Worm (Caenorhabditis elegans) whole organism, early embryonic: Measurements from ENCODE around the gene srg-1.

Source experiments
- B0310.2 ChIP-seq: sonication (generic microtip); optimal IDR thresholded peaks from 2 replicates; lab custom pipeline; 2016; ENCODE audit warnings: mild to moderate bottlenecking, missing genetic modification characterization, missing compliant biosample characterization
- F13C5.2 ChIP-seq: sonication (generic microtip); optimal IDR thresholded peaks from 2 replicates; lab custom pipeline; 2017; ENCODE audit warnings: mild to moderate bottlenecking, missing genetic modification characterization, inconsistent platforms, missing compliant biosample characterization
- aly-1 ChIP-seq: sonication (generic microtip); optimal IDR thresholded peaks from 2 replicates; lab custom pipeline; 2016; ENCODE audit warnings: missing genetic modification characterization, missing compliant biosample characterization
- ama-1 ChIP-seq: fragments of 150-350 bp; optimal IDR thresholded peaks from 2 replicates; lab custom pipeline; 2014
- ceh-13 ChIP-seq: fragments of 200-800 bp; sonication (Bioruptor generic); optimal IDR thresholded peaks from 2 replicates; lab custom pipeline; 2018; ENCODE audit warnings: mild to moderate bottlenecking, missing genetic modification characterization, missing compliant biosample characterization
- ceh-36 ChIP-seq: sonication (generic microtip); optimal IDR thresholded peaks from 2 replicates; lab custom pipeline; 2016; ENCODE audit warnings: missing genetic modification characterization, inconsistent platforms, missing compliant biosample characterization
- ets-7 ChIP-seq: sonication (generic microtip); optimal IDR thresholded peaks from 2 replicates; lab custom pipeline; 2016; ENCODE audit warnings: missing genotype, missing genetic modification characterization, missing compliant biosample characterization
- flt-1 ChIP-seq: fragments of 200-800 bp; sonication (Bioruptor generic); IDR thresholded peaks from 2 replicates; pipeline ENCODE4 v1.3.6; 2022; ENCODE audit warnings: missing genetic modification characterization, missing compliant biosample characterization
- hmbx-1 ChIP-seq: sonication (generic microtip); optimal IDR thresholded peaks from 2 replicates; lab custom pipeline; 2016; ENCODE audit warnings: mild to moderate bottlenecking, missing genetic modification characterization, missing compliant biosample characterization
- hmg-4 ChIP-seq: fragments of 200-800 bp; sonication (Bioruptor generic); optimal IDR thresholded peaks from 2 replicates; lab custom pipeline; 2018; ENCODE audit warnings: mild to moderate bottlenecking, missing genetic modification characterization, missing compliant biosample characterization
- hnd-1 ChIP-seq: sonication (generic microtip); optimal IDR thresholded peaks from 2 replicates; lab custom pipeline; 2016; ENCODE audit warnings: missing genetic modification characterization, missing compliant biosample characterization
- pes-1 ChIP-seq: fragments of 200-800 bp; sonication (Bioruptor generic); IDR thresholded peaks from 2 replicates; pipeline ENCODE4 v1.3.6; 2022; ENCODE audit warnings: missing genetic modification reagents, missing genetic modification characterization, missing compliant biosample characterization
- scrt-1 ChIP-seq: fragments of 200-800 bp; sonication (Bioruptor generic); IDR thresholded peaks from 2 replicates; pipeline ENCODE4 v1.3.6; 2022; ENCODE audit warnings: missing genetic modification characterization, missing compliant biosample characterization
- sea-1 ChIP-seq: fragments of 200-800 bp; sonication (Bioruptor generic); conservative IDR thresholded peaks from 2 replicates; pipeline ENCODE4 v1.3.6; 2022; ENCODE audit warnings: missing genetic modification characterization, missing compliant biosample characterization
- tbx-11 ChIP-seq: fragments of 200-800 bp; sonication (Bioruptor generic); IDR thresholded peaks from 2 replicates; pipeline ENCODE4 v1.3.6; 2022; ENCODE audit warnings: missing genetic modification characterization, missing compliant biosample characterization
- tbx-37 ChIP-seq: fragments of 200-800 bp; sonication (Bioruptor generic); conservative IDR thresholded peaks from 2 replicates; pipeline ENCODE4 v1.3.6; 2022; ENCODE audit warnings: missing genetic modification reagents, missing genetic modification characterization, missing compliant biosample characterization
- tra-4 ChIP-seq: sonication (generic microtip); optimal IDR thresholded peaks from 2 replicates; lab custom pipeline; 2017; ENCODE audit warnings: missing genetic modification characterization, missing compliant biosample characterization

Gene srg-1

DNA sequence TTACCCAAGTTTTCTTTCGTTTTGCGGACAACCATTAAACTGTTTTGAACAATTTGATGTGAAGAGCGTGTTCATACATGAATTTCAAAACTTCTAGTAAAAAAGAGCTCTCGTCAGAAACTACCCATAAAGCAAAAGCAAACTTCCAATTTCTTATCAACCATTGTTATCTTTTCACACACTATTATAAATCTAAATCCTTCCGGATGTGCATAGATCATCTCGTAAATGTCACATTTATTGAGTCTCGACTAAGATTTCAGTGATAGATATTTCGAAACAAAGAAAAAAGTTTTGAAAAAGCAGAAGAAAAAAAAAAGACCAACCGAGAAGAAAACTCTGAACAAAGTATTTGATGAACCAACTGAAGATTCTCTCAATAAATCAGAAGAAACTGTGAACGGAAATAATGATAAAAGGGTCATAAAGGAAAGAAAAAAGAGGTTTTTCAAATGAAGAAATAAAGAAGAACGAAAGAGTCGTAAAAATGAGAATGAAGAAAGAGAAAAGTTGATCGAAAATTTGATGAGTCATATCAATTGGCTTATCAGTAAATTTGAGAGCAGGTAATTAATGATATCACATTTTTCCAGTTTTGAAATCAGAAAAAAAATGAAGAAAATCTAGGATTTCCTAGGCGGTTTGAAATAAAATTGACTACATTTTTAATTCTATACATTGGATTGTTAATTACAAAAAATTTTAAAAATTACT is 32.5 kb upstream of the srg-1 start:
- TF ChIP-seq hmg-4 (GFP tag; lab: Kevin White, UChicago), result no peak

ce11 chrIII:6289366-6289765 is 31.2 kb upstream of the srg-1 start:
- TF ChIP-seq ceh-13 (GFP tag; lab: Kevin White, UChicago), result no peak
- TF ChIP-seq F13C5.2 (tag; lab: Kevin White, UChicago), result no peak
- TF ChIP-seq tra-4, result no peak
- no peak for TF ChIP-seq ets-7 (tag; lab: Kevin White, UChicago)
- no peak for TF ChIP-seq ama-1 (lab: Kevin White, UChicago)
- TF ChIP-seq B0310.2, result no peak
- TF ChIP-seq flt-1, result no peak
- no peak for TF ChIP-seq ceh-36 (tag; lab: Kevin White, UChicago)
- TF ChIP-seq pes-1 (GFP tag; lab: Robert Waterston, UW), result no peak
- no peak for TF ChIP-seq hmbx-1 (tag; lab: Kevin White, UChicago)
- TF ChIP-seq hmg-4 (GFP tag; lab: Kevin White, UChicago), result no peak
- TF ChIP-seq scrt-1 (GFP tag; lab: Robert Waterston, UW), result no peak
- no peak for TF ChIP-seq hnd-1 (tag; lab: Kevin White, UChicago)

ce11 chrIII:6287195-6287594 is 29.0 kb upstream of the srg-1 start, which contains the start of gene F47D12.6:
F47D12.6 (minus strand) TSS chrIII:6287295.
- TF ChIP-seq pes-1 (GFP tag; lab: Robert Waterston, UW) (no peak), ama-1 (lab: Kevin White, UChicago) (no peak), scrt-1 (GFP tag; lab: Robert Waterston, UW) (no peak), flt-1 (no peak), B0310.2 (no peak)

- TF ChIP-seq hnd-1 (tag; lab: Kevin White, UChicago) (no peak), ama-1 (lab: Kevin White, UChicago) (no peak), scrt-1 (GFP tag; lab: Robert Waterston, UW) (no peak), tra-4 (no peak), pes-1 (GFP tag; lab: Robert Waterston, UW) (no peak), sea-1 (GFP tag; lab: Robert Waterston, UW) (no peak), hmbx-1 (tag; lab: Kevin White, UChicago) (no peak), tbx-37 (GFP tag; lab: Robert Waterston, UW) (no peak), flt-1 (no peak), ceh-13 (GFP tag; lab: Kevin White, UChicago) (no peak), B0310.2 (no peak), tbx-11 (GFP tag; lab: Robert Waterston, UW) (no peak), F13C5.2 (tag; lab: Kevin White, UChicago) (no peak), ceh-36 (tag; lab: Kevin White, UChicago) (no peak)
Observed at ce11 chrIII:6285890-6286289, 27.7 kb upstream of the srg-1 start, which contains the start of gene gadr-3. gadr-3 (minus strand) TSS chrIII:6285990.

ce11 chrIII:6283024-6283423 is 24.9 kb upstream of the srg-1 start:
- TF ChIP-seq pes-1 (GFP tag; lab: Robert Waterston, UW) (no peak), sea-1 (GFP tag; lab: Robert Waterston, UW) (no peak), ets-7 (tag; lab: Kevin White, UChicago) (no peak), hmbx-1 (tag; lab: Kevin White, UChicago) (no peak), ama-1 (lab: Kevin White, UChicago) (no peak), ceh-36 (tag; lab: Kevin White, UChicago) (no peak), F13C5.2 (tag; lab: Kevin White, UChicago) (no peak), tbx-11 (GFP tag; lab: Robert Waterston, UW) (no peak), B0310.2 (no peak), tra-4 (no peak), aly-1 (tag; lab: Kevin White, UChicago) (no peak), hnd-1 (tag; lab: Kevin White, UChicago) (no peak)

ce11 chrIII:6280070-6280596 is 22.0 kb upstream of the srg-1 start, which contains the start of gene hmg-1.2:
hmg-1.2 (plus strand) TSS chrIII:6280380.
- TF ChIP-seq tra-4 (no peak), hmg-4 (GFP tag; lab: Kevin White, UChicago) (peak; percentile 87), hnd-1 (tag; lab: Kevin White, UChicago) (no peak), F13C5.2 (tag; lab: Kevin White, UChicago) (peak; percentile 24)

DNA sequence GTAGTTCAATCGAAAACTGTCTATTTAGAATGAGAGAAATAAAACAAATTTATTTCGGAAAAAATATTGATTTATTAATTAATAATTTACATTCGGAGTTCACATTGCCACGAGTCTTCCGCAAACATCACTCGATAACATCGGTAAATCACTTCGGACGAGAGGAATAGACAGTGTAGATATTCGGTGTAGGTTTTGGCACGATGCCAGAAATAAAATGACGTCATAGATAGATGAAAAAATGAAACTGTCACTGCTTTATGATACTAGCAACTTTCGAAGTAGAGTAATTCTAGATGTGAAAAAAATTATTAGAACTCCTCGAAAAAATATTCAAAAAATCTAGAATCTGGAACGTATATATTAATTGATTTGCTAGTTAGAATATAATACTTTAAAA is 21.3 kb upstream of the srg-1 start:
- TF ChIP-seq tra-4, result no peak
- TF ChIP-seq flt-1, result no peak
- no peak for TF ChIP-seq hnd-1 (tag; lab: Kevin White, UChicago)
- no peak for TF ChIP-seq ceh-36 (tag; lab: Kevin White, UChicago)
- TF ChIP-seq sea-1 (GFP tag; lab: Robert Waterston, UW), result no peak

DNA sequence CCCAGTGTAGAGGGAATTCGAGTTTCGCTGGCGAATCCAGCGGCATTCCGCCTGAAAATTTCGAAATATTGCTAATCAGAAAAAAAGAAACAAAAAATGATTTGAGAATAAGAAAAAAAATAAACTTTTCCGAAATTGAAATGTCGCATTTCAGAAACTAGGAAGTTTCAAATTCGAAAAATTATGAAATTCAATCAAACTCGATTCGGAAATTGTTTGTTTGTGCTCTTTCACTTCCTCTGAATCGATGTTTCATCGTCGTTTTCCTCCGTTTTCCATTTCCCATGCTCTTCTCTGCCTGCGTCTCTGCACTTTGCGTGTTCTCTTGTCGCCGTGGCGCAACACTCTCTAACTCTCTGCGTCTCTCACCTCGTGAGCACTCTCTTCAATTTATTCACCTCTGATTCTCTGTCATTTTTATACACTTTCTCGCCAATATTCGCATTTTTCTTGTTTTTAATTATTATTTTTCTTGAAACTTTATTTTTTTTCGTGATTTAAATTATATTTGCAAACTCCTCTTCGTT is 20.2 kb upstream of the srg-1 start, which contains the start of gene C18F10.7:
C18F10.7 (minus strand) TSS at position 51 of the 527 bp plus-strand sequence.
- no peak for TF ChIP-seq F13C5.2 (tag; lab: Kevin White, UChicago)
- TF ChIP-seq hmbx-1 (tag; lab: Kevin White, UChicago), result no peak
- no peak for TF ChIP-seq pes-1 (GFP tag; lab: Robert Waterston, UW)
- TF ChIP-seq ama-1 (lab: Kevin White, UChicago), result no peak
- TF ChIP-seq ceh-13 (GFP tag; lab: Kevin White, UChicago), result no peak
- no peak for TF ChIP-seq tra-4
- no peak for TF ChIP-seq B0310.2
- TF ChIP-seq aly-1 (tag; lab: Kevin White, UChicago), result no peak
- no peak for TF ChIP-seq hmg-4 (GFP tag; lab: Kevin White, UChicago)
- no peak for TF ChIP-seq flt-1
- no peak for TF ChIP-seq hnd-1 (tag; lab: Kevin White, UChicago)
- TF ChIP-seq sea-1 (GFP tag; lab: Robert Waterston, UW), result no peak
- TF ChIP-seq ets-7 (tag; lab: Kevin White, UChicago), result no peak
- TF ChIP-seq ceh-36 (tag; lab: Kevin White, UChicago), result no peak
- TF ChIP-seq tbx-37 (GFP tag; lab: Robert Waterston, UW), result no peak
- no peak for TF ChIP-seq scrt-1 (GFP tag; lab: Robert Waterston, UW)
- no peak for TF ChIP-seq tbx-11 (GFP tag; lab: Robert Waterston, UW)
